Fruit fly (Drosophila melanogaster): ENCODE data around the gene CG32486.
A peak's percentile ranks its signal among the peaks of the same experiment; 100 is the strongest.

Gene CG32486

dm6 chr3L:3034779-3035643 lies 35.6 kb downstream of the CG32486 start, which contains the start of gene CG2162 (continued):
- no peak for TF ChIP-seq CG8359 (GFP tag; optimal IDR thresholded peaks at IDR 0.05; ENCODE audit: borderline replicate concordance)
- TF ChIP-seq CG3995 (GFP tag; optimal IDR thresholded peaks at IDR 0.05): peak; percentile 1
- TF ChIP-seq CG34422 (GFP tag; IDR thresholded peaks at IDR 0.05): peak; percentile 19; the same call in 1 of the 3 replicates
- no peak for TF ChIP-seq CG11456 (GFP tag; IDR thresholded peaks at IDR 0.05)
- TF ChIP-seq Dref (GFP tag; IDR thresholded peaks at IDR 0.05): peak; percentile 70
- TF ChIP-seq CG9437 (GFP tag; optimal IDR thresholded peaks at IDR 0.05): no peak
- TF ChIP-seq CG11504 (tag; optimal IDR thresholded peaks at IDR 0.05): peak; percentile 6
- TF ChIP-seq Fer2 (tag; optimal IDR thresholded peaks at IDR 0.05): no peak
- peak; percentile 22 for TF ChIP-seq CG1603 (tag; optimal IDR thresholded peaks at IDR 0.05)
- TF ChIP-seq Myb (GFP tag; optimal IDR thresholded peaks at IDR 0.05): peak; percentile 27
- no peak for TF ChIP-seq Optix (GFP tag; IDR thresholded peaks at IDR 0.05)
- peak; percentile 13 for TF ChIP-seq CG10267 (tag; optimal IDR thresholded peaks at IDR 0.05)
- no peak for TF ChIP-seq onecut (GFP tag; IDR thresholded peaks at IDR 0.05)
- TF ChIP-seq Doc2 (GFP tag; IDR thresholded peaks at IDR 0.05): no peak
- peak; percentile 41 for TF ChIP-seq Nf-YC (tag; optimal IDR thresholded peaks at IDR 0.05)
- no peak for TF ChIP-seq wek (GFP tag; optimal IDR thresholded peaks at IDR 0.05)
- no peak for TF ChIP-seq CG2120 (GFP tag; optimal IDR thresholded peaks at IDR 0.05)

dm6 chr3L:3026421-3026820 lies 44.2 kb downstream of the CG32486 start, which contains the start of gene aly:
Gene aly (minus strand): TSS chr3L:3026521.
- TF ChIP-seq tin (GFP tag; optimal IDR thresholded peaks at IDR 0.05): no peak
- peak; percentile 31 for TF ChIP-seq Ets65A (GFP tag)
- no peak for TF ChIP-seq cad (GFP tag; optimal IDR thresholded peaks at IDR 0.05)

dm6 chr3L:3017156-3017555 lies 53.5 kb downstream of the CG32486 start, which contains the start of gene CG32487:
Gene CG32487 (minus strand): TSS chr3L:3017256.
- no peak for TF ChIP-seq Opbp (GFP tag; IDR thresholded peaks at IDR 0.05; ENCODE audit: partially characterized antibody)
- TF ChIP-seq Rfx (GFP tag; IDR thresholded peaks at IDR 0.05): no peak
- no peak for TF ChIP-seq jumu (GFP tag; optimal IDR thresholded peaks at IDR 0.05)
- no peak for TF ChIP-seq sug (tag; optimal IDR thresholded peaks at IDR 0.05)

dm6 chr3L:3015969-3016368 lies 54.7 kb downstream of the CG32486 start, which contains the start of gene CG32488:
Gene CG32488 (minus strand): TSS chr3L:3016069.
- TF ChIP-seq Lim3 (GFP tag; IDR thresholded peaks at IDR 0.05) (no peak), CG14860 (GFP tag; IDR thresholded peaks at IDR 0.05; ENCODE audit: partially characterized antibody) (no peak), CG10543 (GFP tag; optimal IDR thresholded peaks at IDR 0.05) (no peak), her (GFP tag; optimal IDR thresholded peaks at IDR 0.05) (no peak), CG18619 (GFP tag; optimal IDR thresholded peaks at IDR 0.05) (no peak), lab (GFP tag; optimal IDR thresholded peaks at IDR 0.05) (no peak), Sry-δ (GFP tag; optimal IDR thresholded peaks at IDR 0.05) (no peak), danr (GFP tag; IDR thresholded peaks at IDR 0.05) (no peak), cad (GFP tag; optimal IDR thresholded peaks at IDR 0.05) (no peak), CG7271 (tag; optimal IDR thresholded peaks at IDR 0.05) (no peak), CG8290 (GFP tag; optimal IDR thresholded peaks at IDR 0.05) (no peak), CG8290 (tag; optimal IDR thresholded peaks at IDR 0.05) (no peak), abd-A (tag; optimal IDR thresholded peaks at IDR 0.05) (no peak), CG1832 (GFP tag; optimal IDR thresholded peaks at IDR 0.05) (no peak), sim (GFP tag; IDR thresholded peaks at IDR 0.05) (no peak), CG13775 (GFP tag; optimal IDR thresholded peaks at IDR 0.05) (no peak)

Measured in whole organism, embryonic.